Fruit fly (Drosophila melanogaster) Kc167 (cell line): ENCODE measurements around the gene Pgam5.

Experiments used
- Sin3A ChIP-seq: fragments of >200 bp; optimal IDR thresholded peaks from 2 replicates; lab custom pipeline; 2018; ENCODE audit warnings: missing external identifiers
- h ChIP-seq: fragments of >200 bp; optimal IDR thresholded peaks from 3 replicates; lab custom pipeline; 2018; ENCODE audit warnings: missing external identifiers
- ttk ChIP-seq: sonication (Bioruptor generic); optimal IDR thresholded peaks from 2 replicates; lab custom pipeline; 2017; ENCODE audit warnings: missing external identifiers

DNA sequence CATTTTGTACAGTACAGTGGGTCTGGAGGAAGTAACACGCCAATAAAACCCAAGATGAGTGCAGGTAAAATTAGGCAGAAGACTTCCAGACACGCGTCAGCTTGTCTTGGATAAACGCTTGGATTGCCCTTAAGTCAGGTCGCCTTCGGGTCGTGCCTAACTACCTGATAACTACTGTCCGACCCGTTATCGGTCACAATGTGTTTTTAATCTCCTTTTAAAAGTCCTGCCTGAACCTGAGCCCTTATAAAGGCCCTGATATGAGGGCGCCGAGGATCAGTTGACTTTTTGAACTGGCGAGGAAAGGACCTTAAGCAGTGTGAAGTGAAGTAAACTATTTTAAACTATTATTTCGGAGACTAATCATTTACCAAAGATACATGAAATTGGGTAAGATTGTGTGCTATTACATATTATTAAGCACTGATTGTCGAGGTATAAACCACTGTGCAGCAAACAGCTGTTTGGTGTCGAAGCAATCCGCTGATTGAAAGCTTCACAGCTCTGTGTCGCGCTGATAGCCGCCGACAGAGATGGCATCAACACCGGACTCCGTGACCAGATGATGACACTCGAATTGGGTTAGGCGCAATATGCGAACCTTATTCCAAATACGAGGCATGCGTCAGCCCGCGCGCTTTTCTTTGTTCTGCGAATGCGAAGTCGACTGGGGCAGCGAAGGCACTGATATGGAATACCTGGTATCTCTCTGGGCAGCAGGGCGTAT lies 49.3 kb downstream of the Pgam5 start:
- TF ChIP-seq ttk (lab: Kevin White, UChicago) (no peak), Sin3A (no peak), h (lab: Kevin White, UChicago) (no peak)
